Worm (Caenorhabditis elegans) whole organism, midembryonic: Measurements from ENCODE around the gene W08F4.12.
A peak's percentile ranks its signal among the peaks of the same experiment; 100 is the strongest.
"Not testable (repeated sequence)": the region's sequence is repeated elsewhere in the genome, so short reads cannot be mapped to it uniquely, and the experiment has no call there.

Source experiments
- T22C8.4 ChIP-seq: fragments of 200-800 bp; sonication (Bioruptor generic); IDR thresholded peaks from 2 replicates; pipeline ENCODE4 v1.3.6; 2022; ENCODE audit warnings: missing genetic modification characterization, missing compliant biosample characterization
- cog-1 ChIP-seq: sonication (generic microtip); optimal IDR thresholded peaks from 2 replicates; lab custom pipeline; 2016; ENCODE audit warnings: missing genetic modification characterization, missing compliant biosample characterization
- flt-1 ChIP-seq: fragments of 200-800 bp; sonication (Bioruptor generic); IDR thresholded peaks from 2 replicates; pipeline ENCODE4 v1.3.6; 2022; ENCODE audit warnings: missing genetic modification characterization, missing compliant biosample characterization
- klf-2 ChIP-seq: fragments of 200-800 bp; sonication (Bioruptor generic); conservative IDR thresholded peaks from 2 replicates; pipeline ENCODE4 v1.3.6; 2022; ENCODE audit warnings: missing genetic modification reagents, missing genetic modification characterization, missing compliant biosample characterization
- med-1 ChIP-seq: sonication (generic microtip); optimal IDR thresholded peaks from 2 replicates; lab custom pipeline; 2017; ENCODE audit warnings: missing genetic modification characterization, mild to moderate bottlenecking, missing compliant biosample characterization, antibody characterized with exemption, missing genetic modification reagents; ENCODE audit not compliant: insufficient read depth
- ref-1 ChIP-seq: fragments of 200-800 bp; sonication (Bioruptor generic); conservative IDR thresholded peaks from 2 replicates; pipeline ENCODE4 v1.3.6; 2022; ENCODE audit warnings: missing genetic modification reagents, missing genetic modification characterization, missing compliant biosample characterization
- tab-1 ChIP-seq: fragments of 200-800 bp; sonication (Bioruptor generic); IDR thresholded peaks from 2 replicates; pipeline ENCODE4 v1.3.6; 2022; ENCODE audit warnings: missing genetic modification characterization, missing compliant biosample characterization
- ztf-23 ChIP-seq: fragments of 200-800 bp; sonication (Bioruptor generic); IDR thresholded peaks from 2 replicates; pipeline ENCODE4 v1.3.6; 2022; ENCODE audit warnings: missing genetic modification reagents, missing genetic modification characterization, missing compliant biosample characterization
- ztf-29 ChIP-seq: fragments of 200-800 bp; sonication (Bioruptor generic); IDR thresholded peaks from 2 replicates; pipeline ENCODE4 v1.3.6; 2022; ENCODE audit warnings: missing genetic modification reagents, missing genetic modification characterization, missing compliant biosample characterization

Gene W08F4.12

DNA sequence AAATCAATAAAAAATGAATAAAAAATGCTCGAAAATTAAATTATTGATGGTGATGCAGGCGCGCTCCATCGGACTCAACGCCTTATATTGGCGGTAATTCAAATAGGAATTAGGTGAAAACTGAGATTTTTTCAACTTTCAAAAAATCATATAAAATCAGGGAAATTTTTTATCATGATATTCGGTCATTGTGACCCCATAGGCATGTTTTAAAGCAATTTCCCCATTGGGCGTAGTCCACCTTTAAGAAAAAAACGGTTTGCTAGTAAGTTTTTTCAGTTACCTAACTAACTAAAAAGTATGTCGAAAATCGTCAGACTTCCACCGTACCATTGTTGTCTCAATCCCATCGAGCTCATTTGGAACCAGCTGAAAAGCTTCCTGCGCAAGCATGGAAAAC, 9.0 kb upstream of the W08F4.12 start, which contains the start of gene W08F4.1:
W08F4.1 (plus strand) TSS at position 301 of the 400 bp plus-strand sequence.
- not testable (repeated sequence) for TF ChIP-seq klf-2, flt-1, ztf-23 (GFP tag; lab: Robert Waterston, UW)

DNA sequence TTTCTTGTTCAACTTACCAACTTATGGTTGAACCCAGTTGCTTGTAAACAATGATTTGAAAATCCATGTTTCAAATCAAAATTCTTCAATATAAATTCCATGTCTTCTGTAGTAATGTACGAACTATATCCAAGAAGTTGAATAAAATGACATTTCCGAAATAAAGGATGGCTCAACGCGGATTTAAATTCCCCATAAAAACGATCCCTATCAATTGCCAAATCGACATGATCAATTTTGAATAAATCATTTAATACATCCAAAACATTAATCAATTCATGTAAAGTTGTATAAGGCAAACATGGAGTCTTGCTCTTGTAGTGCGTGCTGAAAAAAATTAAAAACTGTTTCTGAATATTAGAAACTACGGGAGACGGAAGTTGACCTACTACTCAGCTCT, 6.9 kb upstream of the W08F4.12 start, which contains the start of gene W08F4.10:
W08F4.10 (minus strand) TSS at position 101 of the 400 bp plus-strand sequence.
- TF ChIP-seq ref-1 (GFP tag; lab: Robert Waterston, UW), result no peak
- TF ChIP-seq T22C8.4, result no peak
- TF ChIP-seq med-1 (GFP tag; lab: Kevin White, UChicago), result no peak
- TF ChIP-seq klf-2 (GFP tag; lab: Robert Waterston, UW), result no peak

DNA sequence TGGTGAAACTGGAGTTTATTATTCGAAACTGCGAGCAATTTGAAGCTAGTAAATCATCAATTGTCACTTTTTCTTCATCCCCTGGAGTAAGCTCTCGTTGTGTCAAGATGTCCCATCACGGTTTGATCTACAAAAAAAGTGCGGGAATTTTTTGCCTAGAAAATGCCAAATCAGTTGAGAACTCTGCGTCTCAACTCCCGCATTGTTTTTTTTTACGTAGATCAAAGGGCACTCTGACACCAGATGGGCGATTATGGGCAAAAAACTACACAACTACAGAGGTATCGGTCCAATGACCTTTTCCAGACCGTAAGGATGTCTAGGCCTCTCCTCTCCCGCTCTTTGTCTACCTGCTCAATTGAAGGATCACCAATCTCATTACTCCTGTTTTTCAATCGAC, 3.3 kb upstream of the W08F4.12 start, which contains the start of gene fbxb-34:
fbxb-34 (plus strand) TSS at position 301 of the 400 bp plus-strand sequence.
- TF ChIP-seq ztf-29 (GFP tag; lab: Robert Waterston, UW) (no peak), tab-1 (no peak), ref-1 (GFP tag; lab: Robert Waterston, UW) (no peak), T22C8.4 (no peak), med-1 (GFP tag; lab: Kevin White, UChicago) (no peak), ztf-23 (GFP tag; lab: Robert Waterston, UW) (no peak), klf-2 (GFP tag; lab: Robert Waterston, UW) (no peak), cog-1 (tag; lab: Kevin White, UChicago) (no peak)

DNA sequence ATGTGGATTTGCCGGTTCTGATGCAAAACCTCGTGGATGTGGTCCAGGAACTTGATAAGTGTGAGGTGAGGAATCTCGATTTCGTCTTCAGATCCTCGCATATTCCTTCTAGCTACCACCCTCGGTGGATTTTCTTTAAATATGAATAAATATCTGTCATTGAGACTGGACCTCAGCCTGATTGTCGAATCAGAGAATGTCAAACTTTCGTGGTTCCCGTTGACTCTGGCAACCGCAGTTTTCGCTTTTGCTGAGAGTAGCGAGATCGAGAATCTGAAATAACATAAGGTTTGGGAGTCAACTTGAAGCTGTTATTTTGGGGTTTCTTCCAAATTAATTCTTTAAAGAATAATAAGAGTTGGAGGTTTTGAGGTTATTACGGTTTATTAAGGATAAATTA, 1.6 kb downstream of the W08F4.12 start, which contains the start of gene fbxb-14:
fbxb-14 (minus strand) TSS at position 101 of the 400 bp plus-strand sequence.
- TF ChIP-seq med-1 (GFP tag; lab: Kevin White, UChicago), result no peak
- no peak for TF ChIP-seq klf-2 (GFP tag; lab: Robert Waterston, UW)
- no peak for TF ChIP-seq T22C8.4
- TF ChIP-seq cog-1 (tag; lab: Kevin White, UChicago), result no peak
- no peak for TF ChIP-seq tab-1
- TF ChIP-seq ref-1 (GFP tag; lab: Robert Waterston, UW), result no peak
- TF ChIP-seq flt-1 (GFP tag; lab: Robert Waterston, UW), result no peak
- TF ChIP-seq ztf-29 (GFP tag; lab: Robert Waterston, UW), result no peak
- no peak for TF ChIP-seq ztf-23 (GFP tag; lab: Robert Waterston, UW)

DNA sequence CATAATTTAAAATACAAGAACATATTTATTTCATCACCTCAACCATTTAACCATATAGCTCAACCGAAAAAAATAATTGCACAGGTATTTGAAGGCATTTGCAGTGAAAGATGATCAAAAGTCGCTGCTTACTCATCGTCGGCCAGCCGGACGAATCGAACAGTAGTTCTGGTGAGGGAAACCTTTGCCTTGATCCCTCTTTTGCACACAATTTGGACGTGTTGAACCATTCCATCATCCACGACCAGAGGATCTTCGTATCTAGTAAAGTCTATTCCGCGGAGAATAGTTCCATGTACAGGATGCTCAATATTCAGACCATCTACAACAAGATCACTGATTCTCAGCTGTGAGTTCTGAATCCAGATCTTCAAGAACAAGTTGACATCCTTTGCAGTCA, 2.2 kb downstream of the W08F4.12 start:
- TF ChIP-seq klf-2 (GFP tag; lab: Robert Waterston, UW), result no peak
- no peak for TF ChIP-seq T22C8.4
- no peak for TF ChIP-seq cog-1 (tag; lab: Kevin White, UChicago)
- no peak for TF ChIP-seq ztf-23 (GFP tag; lab: Robert Waterston, UW)
- no peak for TF ChIP-seq ztf-29 (GFP tag; lab: Robert Waterston, UW)
- TF ChIP-seq flt-1 (GFP tag; lab: Robert Waterston, UW), result no peak

DNA sequence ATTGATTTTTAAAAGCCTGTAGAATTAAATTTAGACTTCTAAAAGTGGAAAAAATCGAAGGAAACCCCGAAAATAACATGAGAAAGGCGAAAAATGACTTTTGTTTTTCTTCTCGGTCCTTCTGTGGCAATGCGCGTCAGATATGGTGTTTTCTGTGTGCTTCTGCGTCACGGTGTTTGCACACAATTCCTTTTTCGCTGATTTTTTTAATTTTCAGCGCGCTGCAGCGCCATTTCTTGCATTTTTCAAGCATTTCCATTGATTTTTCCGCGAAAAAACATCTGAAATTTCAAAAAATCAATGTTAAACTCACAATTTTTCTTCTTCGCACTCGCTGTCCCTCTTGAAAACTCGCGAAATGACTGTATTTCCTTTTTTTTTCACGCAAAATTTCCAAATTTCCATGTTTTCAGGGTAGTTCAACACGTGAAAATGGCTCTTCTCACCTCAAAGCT, 4.0 kb downstream of the W08F4.12 start, which contains the start of the genes cdc-37 and W08F4.3:
cdc-37 (minus strand) TSS at position 405 of the 455 bp plus-strand sequence.
W08F4.3 (plus strand) TSS at position 414 of the 455 bp plus-strand sequence.
- TF ChIP-seq cog-1 (tag; lab: Kevin White, UChicago), result no peak
- TF ChIP-seq tab-1, result no peak
- TF ChIP-seq ztf-29 (GFP tag; lab: Robert Waterston, UW), result no peak
- no peak for TF ChIP-seq med-1 (GFP tag; lab: Kevin White, UChicago)
- TF ChIP-seq T22C8.4, result no peak
- no peak for TF ChIP-seq flt-1 (GFP tag; lab: Robert Waterston, UW)

DNA sequence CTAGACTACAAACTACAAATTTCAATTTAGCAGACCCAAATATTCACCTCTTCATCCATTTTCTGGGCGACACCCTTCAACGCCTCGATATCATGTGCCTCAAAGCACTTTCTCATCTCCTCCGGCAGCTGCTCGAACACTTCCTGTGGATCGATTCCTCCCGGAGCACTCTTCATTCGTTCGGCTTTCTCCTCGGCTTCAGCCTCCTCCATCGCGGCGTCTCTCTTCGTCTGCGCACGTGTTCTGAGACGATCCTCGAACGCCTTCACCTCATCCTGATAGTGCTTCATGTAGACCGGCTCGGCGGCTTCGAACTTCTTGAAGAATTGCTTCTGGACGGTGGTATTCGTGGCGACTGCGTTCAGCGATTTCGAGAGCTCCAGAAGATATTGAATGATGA, 5.4 kb downstream of the W08F4.12 start:
- no peak for TF ChIP-seq ztf-23 (GFP tag; lab: Robert Waterston, UW)

DNA sequence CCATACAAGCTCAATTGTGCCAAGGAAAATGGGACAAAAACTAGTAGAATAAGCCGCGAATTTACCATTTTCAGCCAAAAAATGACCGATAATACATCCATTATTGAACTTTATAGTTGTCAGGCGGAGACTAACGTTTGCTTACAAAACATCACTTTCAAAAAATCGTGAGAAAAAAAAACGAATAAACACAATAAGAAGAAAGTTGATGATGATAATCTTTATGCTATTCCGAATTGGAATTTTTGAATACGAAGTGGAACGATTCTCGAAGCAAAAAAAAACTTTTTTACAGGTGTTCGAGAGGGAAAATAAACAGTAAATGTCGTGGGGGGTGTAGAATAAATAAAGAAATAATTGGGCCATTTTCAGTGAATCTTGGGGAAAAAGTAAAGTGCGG, 6.6 kb downstream of the W08F4.12 start, which contains the start of gene W08F4.7:
W08F4.7 (minus strand) TSS at position 101 of the 400 bp plus-strand sequence.
- no peak for TF ChIP-seq ref-1 (GFP tag; lab: Robert Waterston, UW)
- no peak for TF ChIP-seq ztf-23 (GFP tag; lab: Robert Waterston, UW)
- TF ChIP-seq T22C8.4, result no peak
- no peak for TF ChIP-seq klf-2 (GFP tag; lab: Robert Waterston, UW)
- no peak for TF ChIP-seq tab-1

DNA sequence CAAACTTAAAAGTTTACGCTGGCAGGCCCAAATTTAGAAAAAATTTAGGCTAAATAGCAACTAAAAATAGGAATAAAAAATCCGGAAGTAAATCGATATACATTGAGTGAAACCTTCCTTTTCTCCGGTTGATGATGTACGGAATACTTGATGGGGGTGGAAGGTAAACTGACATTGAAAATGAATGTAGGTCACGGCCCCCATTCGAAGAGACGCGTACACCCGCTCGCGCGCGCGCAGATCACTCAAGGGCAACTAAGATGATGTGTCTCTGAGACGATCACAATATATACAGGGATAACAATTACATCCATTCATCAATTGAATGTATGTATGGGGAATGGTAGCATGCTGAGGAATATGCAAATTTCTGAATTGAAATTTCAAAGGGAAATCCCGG, 10.2 kb downstream of the W08F4.12 start:
- TF ChIP-seq T22C8.4 (no peak), klf-2 (GFP tag; lab: Robert Waterston, UW) (no peak), cog-1 (tag; lab: Kevin White, UChicago) (no peak), ref-1 (GFP tag; lab: Robert Waterston, UW) (no peak), ztf-23 (GFP tag; lab: Robert Waterston, UW) (no peak), flt-1 (GFP tag; lab: Robert Waterston, UW) (no peak)

DNA sequence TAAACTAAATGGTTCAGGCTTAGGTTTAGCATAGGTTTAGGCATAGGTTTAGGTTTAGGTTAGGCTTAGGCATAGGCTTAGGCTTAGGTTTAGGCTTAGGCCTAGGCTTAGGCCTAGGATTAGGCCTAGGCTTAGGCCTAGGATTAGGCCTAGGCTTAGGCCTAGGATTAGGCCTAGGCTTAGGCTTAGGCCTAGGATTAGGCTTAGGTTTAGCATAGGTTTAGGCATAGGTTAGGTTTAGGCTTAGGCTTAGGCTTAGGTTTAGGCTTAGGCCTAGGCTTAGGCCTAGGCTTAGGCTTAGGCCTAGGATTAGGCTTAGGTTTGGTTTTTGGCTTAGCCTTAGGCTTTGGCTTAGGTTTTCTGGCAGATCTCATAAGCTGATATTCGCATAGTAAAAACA, 10.6 kb downstream of the W08F4.12 start:
- TF ChIP-seq ztf-29 (GFP tag; lab: Robert Waterston, UW), result peak; percentile 32; the same call in 1 of the 2 replicates

DNA sequence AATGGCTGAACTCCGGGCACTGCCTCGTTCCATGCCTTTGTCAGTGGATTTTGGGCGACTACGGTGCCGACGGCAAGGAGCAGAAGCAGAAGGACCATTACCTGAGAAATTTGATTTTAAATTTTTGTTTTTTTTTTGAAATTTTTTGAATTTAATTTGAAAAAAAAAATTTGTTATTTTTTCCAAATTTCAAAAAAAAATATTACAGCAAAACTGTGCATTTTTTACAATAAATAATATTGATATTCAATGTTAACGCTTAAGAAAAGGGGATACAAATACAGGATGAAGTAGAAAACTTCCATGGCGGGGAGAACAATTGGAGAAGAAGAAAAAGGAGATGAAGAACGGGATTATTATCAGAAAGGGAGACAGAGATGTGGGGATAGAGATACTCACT, 12.2 kb downstream of the W08F4.12 start, which contains the start of gene mlt-8:
mlt-8 (minus strand) TSS at position 101 of the 400 bp plus-strand sequence.
- TF ChIP-seq klf-2 (GFP tag; lab: Robert Waterston, UW) (no peak), flt-1 (GFP tag; lab: Robert Waterston, UW) (no peak), ztf-29 (GFP tag; lab: Robert Waterston, UW) (no peak), ztf-23 (GFP tag; lab: Robert Waterston, UW) (no peak), med-1 (GFP tag; lab: Kevin White, UChicago) (no peak), T22C8.4 (no peak), ref-1 (GFP tag; lab: Robert Waterston, UW) (no peak), tab-1 (no peak), cog-1 (tag; lab: Kevin White, UChicago) (no peak)
